Fruit fly (Drosophila melanogaster) whole organism, adult: ENCODE data around the gene Wnt4.
A peak's percentile ranks its signal among the peaks of the same experiment; 100 is the strongest.

Source experiments
- CG11617 ChIP-seq: fragments of 200-800 bp; sonication (Bioruptor generic); optimal IDR thresholded peaks from 2 replicates; lab custom pipeline; 2017; ENCODE audit warnings: mild to moderate bottlenecking, missing biosample characterization, missing genetic modification reagents, missing genetic modification characterization
- CG12768 ChIP-seq: fragments of 200-800 bp; sonication (Bioruptor generic); optimal IDR thresholded peaks from 2 replicates; lab custom pipeline; 2017; ENCODE audit warnings: missing biosample characterization, missing genetic modification characterization, mild to moderate bottlenecking, moderate library complexity, missing genetic modification reagents
- CG14711 ChIP-seq: fragments of 200-800 bp; sonication (Bioruptor generic); optimal IDR thresholded peaks from 2 replicates; lab custom pipeline; 2018; ENCODE audit warnings: missing biosample characterization, mild to moderate bottlenecking, missing genetic modification characterization, moderate library complexity
- CG1620 ChIP-seq: fragments of 200-800 bp; sonication (Bioruptor generic); optimal IDR thresholded peaks from 2 replicates; lab custom pipeline; 2016; ENCODE audit warnings: missing biosample characterization, missing genetic modification characterization
- CG33017 ChIP-seq: fragments of 200-800 bp; sonication (Bioruptor generic); optimal IDR thresholded peaks from 2 replicates; lab custom pipeline; 2018; ENCODE audit warnings: missing biosample characterization, mild to moderate bottlenecking, missing genetic modification characterization, moderate library complexity
- CG5204 ChIP-seq: fragments of 200-800 bp; sonication (Bioruptor generic); optimal IDR thresholded peaks from 2 replicates; lab custom pipeline; 2016; ENCODE audit warnings: missing biosample characterization, missing genetic modification characterization
- CG7045 ChIP-seq: fragments of 200-800 bp; sonication (Bioruptor generic); optimal IDR thresholded peaks from 2 replicates; lab custom pipeline; 2017; ENCODE audit warnings: missing biosample characterization, mild to moderate bottlenecking, missing genetic modification characterization
- CG7101 ChIP-seq: fragments of 200-800 bp; sonication (Bioruptor generic); optimal IDR thresholded peaks from 2 replicates; lab custom pipeline; 2018; ENCODE audit warnings: missing biosample characterization, mild to moderate bottlenecking, missing genetic modification characterization, moderate library complexity
- Crg-1 ChIP-seq: fragments of 200-800 bp; sonication (Bioruptor generic); optimal IDR thresholded peaks from 2 replicates; lab custom pipeline; 2016; ENCODE audit warnings: missing biosample characterization, missing genetic modification characterization
- Hr96 ChIP-seq: fragments of 200-800 bp; sonication (Bioruptor generic); optimal IDR thresholded peaks from 2 replicates; lab custom pipeline; 2016; ENCODE audit warnings: missing biosample characterization, missing genetic modification characterization
- Mnt ChIP-seq: fragments of 200-800 bp; sonication (Bioruptor generic); optimal IDR thresholded peaks from 2 replicates; lab custom pipeline; 2016; ENCODE audit warnings: missing biosample characterization, mild to moderate bottlenecking, missing genetic modification characterization
- bab1 ChIP-seq: fragments of 200-800 bp; sonication (Bioruptor generic); optimal IDR thresholded peaks from 3 replicates; lab custom pipeline; 2019; ENCODE audit warnings: missing biosample characterization, mild to moderate bottlenecking, missing genetic modification characterization, moderate library complexity
- cic ChIP-seq: fragments of 200-800 bp; sonication (Bioruptor generic); optimal IDR thresholded peaks from 2 replicates; lab custom pipeline; 2017; ENCODE audit warnings: missing biosample characterization, mild to moderate bottlenecking, missing genetic modification characterization, moderate library complexity
- cnc ChIP-seq, 2 experiments: fragments of >200 bp; optimal IDR thresholded peaks; 2 replicates each; lab custom pipeline; 2017
- kay ChIP-seq: fragments of 200-800 bp; sonication (Bioruptor generic); peaks from one replicate; lab custom pipeline; 2016; ENCODE audit warnings: missing biosample characterization, missing genetic modification characterization, borderline replicate concordance
- pad ChIP-seq: fragments of 200-800 bp; sonication (Bioruptor generic); optimal IDR thresholded peaks from 3 replicates; lab custom pipeline; 2017; ENCODE audit warnings: missing biosample characterization, missing genetic modification characterization, mild to moderate bottlenecking, moderate library complexity, missing genetic modification reagents
- tj ChIP-seq: fragments of 200-800 bp; sonication (Bioruptor generic); optimal IDR thresholded peaks from 3 replicates; lab custom pipeline; 2017; ENCODE audit warnings: missing biosample characterization, mild to moderate bottlenecking, missing genetic modification characterization, moderate library complexity
- toe ChIP-seq: fragments of 200-800 bp; sonication (Bioruptor generic); optimal IDR thresholded peaks from 2 replicates; lab custom pipeline; 2016; ENCODE audit warnings: missing biosample characterization, missing genetic modification characterization

The Wnt4 gene

dm6 chr2L:7302727-7303126 lies 25.8 kb upstream of the Wnt4 start:
- TF ChIP-seq CG7045, result no peak
- TF ChIP-seq cnc (optimal IDR thresholded peaks at IDR 0.05; lab: Kevin White, UChicago), result no peak

- TF ChIP-seq CG12768 (GFP tag; lab: Kevin White, UChicago) (no peak), Hr96 (GFP tag; lab: Kevin White, UChicago) (no peak)
These were observed 24.5 kb upstream of the Wnt4 start for dm6 chr2L:7301497-7301896.

- TF ChIP-seq cnc (optimal IDR thresholded peaks at IDR 0.05; lab: Kevin White, UChicago) (no peak), cic (GFP tag; lab: Kevin White, UChicago) (no peak), CG5204 (GFP tag; lab: Kevin White, UChicago) (no peak)
These were observed 23.0 kb upstream of the Wnt4 start for dm6 chr2L:7300004-7300403.

dm6 chr2L:7298744-7299366 lies 21.9 kb upstream of the Wnt4 start:
- TF ChIP-seq CG11617 (GFP tag; lab: Kevin White, UChicago), result no peak
- TF ChIP-seq Mnt (GFP tag; lab: Kevin White, UChicago), result no peak
- peak; percentile 21 for TF ChIP-seq kay
- TF ChIP-seq pad (GFP tag; lab: Kevin White, UChicago), result no peak
- no peak for TF ChIP-seq bab1 (GFP tag; lab: Kevin White, UChicago)

dm6 chr2L:7295924-7296323 lies 19.0 kb upstream of the Wnt4 start:
- no peak for TF ChIP-seq pad (GFP tag; lab: Kevin White, UChicago)
- no peak for TF ChIP-seq CG7101 (tag; lab: Kevin White, UChicago)
- no peak for TF ChIP-seq CG11617 (GFP tag; lab: Kevin White, UChicago)
- no peak for TF ChIP-seq CG12768 (GFP tag; lab: Kevin White, UChicago)
- no peak for TF ChIP-seq Crg-1 (GFP tag; lab: Kevin White, UChicago)
- TF ChIP-seq CG7045, result no peak
- no peak for TF ChIP-seq CG33017
- no peak for TF ChIP-seq bab1 (GFP tag; lab: Kevin White, UChicago)

- TF ChIP-seq cnc (optimal IDR thresholded peaks at IDR 0.05; lab: Kevin White, UChicago) (no peak), CG11617 (GFP tag; lab: Kevin White, UChicago) (no peak), CG7101 (tag; lab: Kevin White, UChicago) (no peak)
These were observed 18.0 kb upstream of the Wnt4 start for dm6 chr2L:7294964-7295363.

dm6 chr2L:7293475-7294332 lies 16.7 kb upstream of the Wnt4 start:
- TF ChIP-seq CG33017 (no peak), bab1 (GFP tag; lab: Kevin White, UChicago) (no peak), toe (GFP tag; lab: Kevin White, UChicago) (no peak), CG7101 (tag; lab: Kevin White, UChicago) (no peak), CG14711 (no peak)

dm6 chr2L:7291968-7292367 lies 15.0 kb upstream of the Wnt4 start:
- TF ChIP-seq CG7045, result no peak
- TF ChIP-seq CG5204 (GFP tag; lab: Kevin White, UChicago), result no peak
- TF ChIP-seq CG1620 (GFP tag; lab: Kevin White, UChicago), result no peak

- TF ChIP-seq CG12768 (GFP tag; lab: Kevin White, UChicago) (no peak), CG1620 (GFP tag; lab: Kevin White, UChicago) (no peak), Mnt (GFP tag; lab: Kevin White, UChicago) (no peak), CG7045 (no peak), pad (GFP tag; lab: Kevin White, UChicago) (no peak), CG11617 (GFP tag; lab: Kevin White, UChicago) (no peak), cnc (optimal IDR thresholded peaks at IDR 0.05; lab: Kevin White, UChicago) (no peak), cic (GFP tag; lab: Kevin White, UChicago) (no peak), CG33017 (no peak), CG5204 (GFP tag; lab: Kevin White, UChicago) (no peak), tj (GFP tag; lab: Kevin White, UChicago) (no peak), Hr96 (GFP tag; lab: Kevin White, UChicago) (no peak), CG7101 (tag; lab: Kevin White, UChicago) (no peak)
These were observed 13.6 kb upstream of the Wnt4 start for dm6 chr2L:7290577-7290976.
